Fruit fly (Drosophila melanogaster): Measurements from ENCODE around the gene RpL8.

dm6 chr3L:2629964-2630363 is 42.7 kb downstream of the RpL8 start, which contains the start of gene Pxn:
- TF ChIP-seq usp (GFP tag; optimal IDR thresholded peaks at IDR 0.05) (no peak), psq (optimal IDR thresholded peaks at IDR 0.05) (no peak)
